Worm (Caenorhabditis elegans) whole organism, L2 larva: ENCODE results near the gene C27A2.12.

Experiments
- elt-1 ChIP-seq: fragments of 150-350 bp; optimal IDR thresholded peaks from 2 replicates; lab custom pipeline; 2014; ENCODE audit warnings: missing biosample characterization, missing genetic modification characterization
- elt-3 ChIP-seq: sonication (generic microtip); optimal IDR thresholded peaks from 2 replicates; lab custom pipeline; 2017; ENCODE audit warnings: missing biosample characterization, missing genetic modification characterization
- lsy-2 ChIP-seq, 2 experiments: fragments of 150-350 bp in 1 of 2; sonication (generic microtip) in 1 of 2; optimal IDR thresholded peaks; 2 replicates each; lab custom pipeline; 2014 to 2017; ENCODE audit warnings: missing biosample characterization in 2 of 2, missing genetic modification characterization in 2 of 2
- mab-5 ChIP-seq: fragments of 150-350 bp; optimal IDR thresholded peaks from 2 replicates; lab custom pipeline; 2014; ENCODE audit warnings: missing biosample characterization, missing genetic modification characterization
- nhr-11 ChIP-seq: fragments of 150-350 bp; optimal IDR thresholded peaks from 2 replicates; lab custom pipeline; 2014; ENCODE audit warnings: missing biosample characterization, missing genetic modification characterization
- nhr-25 ChIP-seq: fragments of 150-350 bp; sonication (generic microtip); optimal IDR thresholded peaks from 3 replicates; lab custom pipeline; 2014; ENCODE audit warnings: missing biosample characterization, missing genetic modification characterization
- unc-62 ChIP-seq: fragments of 150-350 bp; optimal IDR thresholded peaks from 2 replicates; lab custom pipeline; 2014; ENCODE audit warnings: missing biosample characterization, missing genetic modification reagents, missing genetic modification characterization

ce11 chrII:5031612-5032011 is 26.3 kb downstream of the C27A2.12 start, which contains the start of gene wdr-83:
- TF ChIP-seq lsy-2 (tag; optimal IDR thresholded peaks at IDR 0.05; lab: Kevin White, UChicago) (no peak), elt-1 (no peak), elt-3 (tag; lab: Kevin White, UChicago) (no peak), unc-62 (GFP tag; lab: Kevin White, UChicago) (no peak), nhr-25 (tag; lab: Kevin White, UChicago) (no peak), nhr-11 (no peak), mab-5 (tag; lab: Kevin White, UChicago) (no peak)
